1 fruit fly cellular context compared by ENCODE assay signal in genomic region chr3R:23652525-23653108, dm6.
TF ChIP-seq lines count a peak whose summit lies in the region.

No protein-coding gene starts in this region.

TF ChIP-seq in whole organism, embryonic, 481 proteins besides CTCF, POLR2A, EP300 and RAD21 (continued from another document):
- TF ChIP-seq fd96Cb (tag; optimal IDR thresholded peaks at IDR 0.05; lab: Kevin White, UChicago) (no peak), Rx (GFP tag; IDR thresholded peaks at IDR 0.05; lab: Robert Waterston, UW) (no peak), Sin3A (optimal IDR thresholded peaks at IDR 0.05; lab: Kevin White, UChicago) (no peak), sens (GFP tag; lab: Kevin White, UChicago) (peak; percentile 80), CG32767 (GFP tag; IDR thresholded peaks at IDR 0.05; lab: Robert Waterston, UW) (peak; percentile 40; the same call in 1 of the 2 replicates), NK7.1 (GFP tag; optimal IDR thresholded peaks at IDR 0.05; lab: Kevin White, UChicago) (peak; percentile 23), seq (GFP tag; IDR thresholded peaks at IDR 0.05; lab: Robert Waterston, UW) (peak; percentile 84), CG9876 (GFP tag; optimal IDR thresholded peaks at IDR 0.05; lab: Kevin White, UChicago) (peak; percentile 40)
TF ChIP-seq in whole organism, embryonic: peak in this region for 242.
